Worm (Caenorhabditis elegans) whole organism, L2 larva: ENCODE measurements around the gene srg-13.

Source experiments
- R02D3.7 ChIP-seq: fragments of 150-350 bp; optimal IDR thresholded peaks from 2 replicates; lab custom pipeline; 2014; ENCODE audit warnings: missing biosample characterization, missing genetic modification characterization
- blmp-1 ChIP-seq: sonication (generic microtip); optimal IDR thresholded peaks from 2 replicates; lab custom pipeline; 2017; ENCODE audit warnings: missing genetic modification characterization, mild to moderate bottlenecking, missing compliant biosample characterization, antibody characterized with exemption, moderate library complexity; ENCODE audit not compliant: insufficient read depth
- ceh-82 ChIP-seq: fragments of 150-350 bp; optimal IDR thresholded peaks from 2 replicates; lab custom pipeline; 2014; ENCODE audit warnings: missing biosample characterization, missing genetic modification characterization
- elt-1 ChIP-seq: fragments of 150-350 bp; optimal IDR thresholded peaks from 2 replicates; lab custom pipeline; 2014; ENCODE audit warnings: missing biosample characterization, missing genetic modification characterization
- lin-39 ChIP-seq: fragments of 150-350 bp; optimal IDR thresholded peaks from 2 replicates; lab custom pipeline; 2014; ENCODE audit warnings: missing biosample characterization, missing genetic modification reagents, missing genetic modification characterization
- nhr-237 ChIP-seq: fragments of 150-350 bp; optimal IDR thresholded peaks from 2 replicates; lab custom pipeline; 2014; ENCODE audit warnings: missing biosample characterization, missing genetic modification characterization
- nhr-25 ChIP-seq: fragments of 150-350 bp; sonication (generic microtip); optimal IDR thresholded peaks from 3 replicates; lab custom pipeline; 2014; ENCODE audit warnings: missing biosample characterization, missing genetic modification characterization
- nhr-77 ChIP-seq: fragments of 150-350 bp; optimal IDR thresholded peaks from 2 replicates; lab custom pipeline; 2014; ENCODE audit warnings: missing biosample characterization, missing genetic modification characterization
- unc-55 ChIP-seq: fragments of 150-350 bp; sonication (generic microtip); optimal IDR thresholded peaks from 3 replicates; lab custom pipeline; 2014; ENCODE audit warnings: missing biosample characterization, missing genetic modification reagents, missing genetic modification characterization
- ztf-1 ChIP-seq: fragments of 200-800 bp; sonication (Bioruptor generic); conservative IDR thresholded peaks from 2 replicates; pipeline ENCODE4 v1.3.6; 2022; ENCODE audit warnings: missing genetic modification characterization, missing compliant biosample characterization
- ztf-11 ChIP-seq: sonication (generic microtip); optimal IDR thresholded peaks from 2 replicates; lab custom pipeline; 2017; ENCODE audit warnings: missing biosample characterization, missing genetic modification characterization

DNA sequence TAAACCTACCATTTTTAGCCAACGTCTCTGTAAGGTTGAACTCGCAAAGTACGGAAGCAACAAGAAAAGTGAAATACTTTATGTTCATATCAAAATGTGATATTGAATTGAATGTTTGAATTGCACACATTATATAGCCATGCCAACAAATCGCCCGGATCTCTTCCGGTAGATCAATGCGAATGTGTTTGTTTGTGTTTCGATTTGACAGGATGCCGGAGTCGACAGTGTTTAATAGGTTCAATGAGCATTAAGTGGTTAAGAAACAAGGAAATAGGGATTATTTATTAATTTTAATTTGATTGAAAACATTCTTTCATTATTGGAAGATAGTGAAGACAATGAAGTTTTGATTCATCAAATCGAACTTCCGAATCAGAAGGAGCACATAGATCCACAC, 25.8 kb upstream of the srg-13 start, which contains the start of gene pqn-29:
- TF ChIP-seq unc-55 (GFP tag; lab: Kevin White, UChicago) = no peak
- TF ChIP-seq elt-1 (tag; lab: Kevin White, UChicago) = no peak
- TF ChIP-seq nhr-237 (tag; lab: Kevin White, UChicago) = no peak
- no peak for TF ChIP-seq lin-39 (tag; lab: Kevin White, UChicago)
- TF ChIP-seq nhr-25 (tag; lab: Kevin White, UChicago) = no peak
- no peak for TF ChIP-seq ztf-1 (GFP tag; lab: Robert Waterston, UW)
- no peak for TF ChIP-seq nhr-77 (tag; lab: Kevin White, UChicago)
- no peak for TF ChIP-seq ceh-82 (tag; lab: Kevin White, UChicago)
- TF ChIP-seq blmp-1 = no peak
- no peak for TF ChIP-seq R02D3.7 (tag; lab: Kevin White, UChicago)
- no peak for TF ChIP-seq ztf-11 (tag; lab: Kevin White, UChicago)
